Worm (Caenorhabditis elegans): ENCODE measurements around the gene irld-49.

ce11 chrII:2979061-2979460 lies 35.1 kb downstream of the irld-49 start:
- TF ChIP-seq K12H6.12 (tag; optimal IDR thresholded peaks at IDR 0.05): no peak
- no peak for TF ChIP-seq B0261.1 (tag; optimal IDR thresholded peaks at IDR 0.05)
- no peak for TF ChIP-seq nfya-1 (tag; optimal IDR thresholded peaks at IDR 0.05; ENCODE audit: borderline replicate concordance, insufficient read depth)
